Worm (Caenorhabditis elegans) whole organism, L4 larva: ENCODE results near the gene dpy-28.

Experiments
- F26F4.8 ChIP-seq: fragments of 200-800 bp; sonication (Bioruptor generic); conservative IDR thresholded peaks from 2 replicates; pipeline ENCODE4 v1.3.6; 2022; ENCODE audit warnings: missing genetic modification characterization, missing compliant biosample characterization
- ceh-32 ChIP-seq: sonication (generic microtip); optimal IDR thresholded peaks from 2 replicates; lab custom pipeline; 2016; ENCODE audit warnings: mild to moderate bottlenecking, missing genetic modification characterization, missing compliant biosample characterization; ENCODE audit not compliant: poor library complexity
- ctbp-1 ChIP-seq: fragments of 200-800 bp; sonication (Bioruptor generic); IDR thresholded peaks from 2 replicates; pipeline ENCODE4 v1.3.6; 2022; ENCODE audit warnings: missing genetic modification reagents, missing genetic modification characterization, missing compliant biosample characterization
- lsy-2 ChIP-seq, 2 experiments: fragments of 150-350 bp in 1 of 2; sonication (generic microtip) in 1 of 2; optimal IDR thresholded peaks; 2 replicates each; lab custom pipeline; 2014 to 2017; ENCODE audit warnings: missing biosample characterization in 2 of 2, missing genetic modification characterization in 2 of 2
- mdl-1 ChIP-seq, 2 experiments: fragments of 150-350 bp in 1 of 2; sonication (generic microtip) in 1 of 2; optimal IDR thresholded peaks; 2 replicates each; lab custom pipeline; 2014 to 2017; ENCODE audit warnings: missing biosample characterization in 2 of 2, missing genetic modification characterization in 2 of 2
- nhr-102 ChIP-seq: sonication (generic microtip); optimal IDR thresholded peaks from 2 replicates; lab custom pipeline; 2016; ENCODE audit warnings: mild to moderate bottlenecking, missing genetic modification characterization, moderate library complexity, missing compliant biosample characterization
- nhr-28 ChIP-seq: fragments of 150-350 bp; optimal IDR thresholded peaks from 2 replicates; lab custom pipeline; 2014; ENCODE audit warnings: missing biosample characterization, missing genetic modification characterization
- nhr-48 ChIP-seq: sonication (generic microtip); optimal IDR thresholded peaks from 2 replicates; lab custom pipeline; 2016; ENCODE audit warnings: mild to moderate bottlenecking, missing genetic modification characterization, missing compliant biosample characterization

- TF ChIP-seq lsy-2 (tag; optimal IDR thresholded peaks at IDR 0.05; lab: Kevin White, UChicago): no peak
- no peak for TF ChIP-seq nhr-28 (tag; lab: Kevin White, UChicago)
- no peak for TF ChIP-seq nhr-48 (tag; lab: Kevin White, UChicago)
- TF ChIP-seq F26F4.8 (GFP tag; lab: Robert Waterston, UW): no peak
- TF ChIP-seq nhr-102 (tag; lab: Kevin White, UChicago): no peak
- no peak for TF ChIP-seq ctbp-1 (GFP tag; lab: Robert Waterston, UW)
- TF ChIP-seq ceh-32 (tag; lab: Kevin White, UChicago): no peak
- no peak for TF ChIP-seq mdl-1 (tag; optimal IDR thresholded peaks at IDR 0.05; lab: Kevin White, UChicago)
Measured at ce11 chrIII:10810483-10810836, 47.5 kb downstream of the dpy-28 start.
